Worm (Caenorhabditis elegans) whole organism, L4 larva: ENCODE data around the gene cki-1.

Experiments
- T20F7.1 ChIP-seq: fragments of 200-800 bp; sonication (Bioruptor generic); optimal IDR thresholded peaks from 2 replicates; lab custom pipeline; 2018; ENCODE audit warnings: mild to moderate bottlenecking, missing genetic modification characterization, missing compliant biosample characterization
- Y105C5A.15 ChIP-seq: fragments of 200-800 bp; sonication (Bioruptor generic); IDR thresholded peaks from 2 replicates; pipeline ENCODE4 v1.3.6; 2022; ENCODE audit warnings: missing genetic modification characterization, missing compliant biosample characterization
- Y48G9A.11 ChIP-seq: fragments of 200-800 bp; sonication (Bioruptor generic); IDR thresholded peaks from 2 replicates; pipeline ENCODE4 v1.3.6; 2022; ENCODE audit warnings: missing genetic modification reagents, missing genetic modification characterization, missing compliant biosample characterization
- Y75B8A.6 ChIP-seq: fragments of 200-800 bp; sonication (Bioruptor generic); IDR thresholded peaks from 2 replicates; pipeline ENCODE4 v1.3.6; 2022; ENCODE audit warnings: missing genetic modification reagents, missing genetic modification characterization, missing compliant biosample characterization
- ZK337.2 ChIP-seq: fragments of 200-800 bp; sonication (Bioruptor generic); IDR thresholded peaks from 2 replicates; pipeline ENCODE4 v1.3.6; 2022; ENCODE audit warnings: missing genetic modification reagents, missing genetic modification characterization, missing compliant biosample characterization
- aly-2 ChIP-seq: sonication (generic microtip); optimal IDR thresholded peaks from 2 replicates; lab custom pipeline; 2018; ENCODE audit warnings: missing biosample characterization, missing genetic modification characterization
- ceh-28 ChIP-seq: fragments of 150-350 bp; optimal IDR thresholded peaks from 2 replicates; lab custom pipeline; 2014; ENCODE audit warnings: missing biosample characterization, missing genetic modification reagents, missing genetic modification characterization
- ceh-44 ChIP-seq: fragments of 200-800 bp; sonication (Bioruptor generic); IDR thresholded peaks from 2 replicates; pipeline ENCODE4 v1.3.6; 2022; ENCODE audit warnings: missing genetic modification reagents, missing genetic modification characterization, missing compliant biosample characterization
- ceh-62 ChIP-seq: sonication (generic microtip); optimal IDR thresholded peaks from 2 replicates; lab custom pipeline; 2017; ENCODE audit warnings: missing biosample characterization, missing genetic modification characterization
- ceh-82 ChIP-seq: sonication (generic microtip); optimal IDR thresholded peaks from 2 replicates; lab custom pipeline; 2017; ENCODE audit warnings: missing biosample characterization, missing genetic modification characterization
- ces-1 ChIP-seq: fragments of 150-350 bp; sonication (generic microtip); optimal IDR thresholded peaks from 4 replicates; lab custom pipeline; 2014; ENCODE audit warnings: missing biosample characterization, missing genetic modification reagents, missing genetic modification characterization
- cey-2 ChIP-seq: sonication (generic microtip); optimal IDR thresholded peaks from 3 replicates; lab custom pipeline; 2017; ENCODE audit warnings: missing genetic modification characterization, mild to moderate bottlenecking, missing compliant biosample characterization, antibody characterized with exemption, borderline replicate concordance; ENCODE audit not compliant: insufficient read depth
- daf-12 ChIP-seq: fragments of 150-350 bp; optimal IDR thresholded peaks from 2 replicates; lab custom pipeline; 2014; ENCODE audit warnings: missing biosample characterization, missing genetic modification reagents, missing genetic modification characterization
- dmd-6 ChIP-seq: fragments of 200-800 bp; sonication (Bioruptor generic); IDR thresholded peaks from 2 replicates; pipeline ENCODE4 v1.3.6; 2022; ENCODE audit warnings: missing genetic modification reagents, missing genetic modification characterization, missing compliant biosample characterization
- duxl-1 ChIP-seq: sonication (generic microtip); optimal IDR thresholded peaks from 2 replicates; lab custom pipeline; 2016; ENCODE audit warnings: mild to moderate bottlenecking, missing genetic modification characterization, moderate library complexity, missing compliant biosample characterization; ENCODE audit not compliant: poor library complexity
- fkh-10 ChIP-seq: fragments of 150-350 bp; optimal IDR thresholded peaks from 2 replicates; lab custom pipeline; 2014; ENCODE audit warnings: missing biosample characterization, missing genetic modification reagents, missing genetic modification characterization
- hif-1 ChIP-seq, 2 experiments: sonication (generic microtip); optimal IDR thresholded peaks; 2 replicates each; lab custom pipeline; 2016 to 2017; ENCODE audit warnings: missing compliant biosample characterization in 2 of 2, missing genetic modification characterization in 2 of 2, missing genetic modification reagents in 2 of 2, missing genotype in 2 of 2, mild to moderate bottlenecking in 1 of 2
- hlh-30 ChIP-seq: sonication (generic microtip); optimal IDR thresholded peaks from 2 replicates; lab custom pipeline; 2017; ENCODE audit warnings: antibody characterized with exemption, mild to moderate bottlenecking, missing genetic modification characterization, missing compliant biosample characterization; ENCODE audit not compliant: insufficient read depth
- lin-29 ChIP-seq: fragments of 200-800 bp; sonication (Bioruptor generic); IDR thresholded peaks from 2 replicates; pipeline ENCODE4 v1.3.6; 2022; ENCODE audit warnings: missing genetic modification reagents, missing genetic modification characterization, missing compliant biosample characterization
- lin-39 ChIP-seq: fragments of 150-350 bp; optimal IDR thresholded peaks from 2 replicates; lab custom pipeline; 2014; ENCODE audit warnings: missing biosample characterization, missing genetic modification reagents, missing genetic modification characterization
- madf-9 ChIP-seq: fragments of 200-800 bp; sonication (Bioruptor generic); conservative IDR thresholded peaks from 2 replicates; pipeline ENCODE4 v1.3.6; 2022; ENCODE audit warnings: missing genetic modification reagents, missing genetic modification characterization, missing compliant biosample characterization
- mdt-29 ChIP-seq: fragments of 200-800 bp; sonication (Bioruptor generic); IDR thresholded peaks from 2 replicates; pipeline ENCODE4 v1.3.6; 2022; ENCODE audit warnings: missing genetic modification reagents, missing genetic modification characterization, missing compliant biosample characterization
- nhr-102 ChIP-seq: sonication (generic microtip); optimal IDR thresholded peaks from 2 replicates; lab custom pipeline; 2016; ENCODE audit warnings: mild to moderate bottlenecking, missing genetic modification characterization, moderate library complexity, missing compliant biosample characterization
- nhr-111 ChIP-seq: fragments of 200-800 bp; sonication (Bioruptor generic); optimal IDR thresholded peaks from 2 replicates; lab custom pipeline; 2018; ENCODE audit warnings: mild to moderate bottlenecking, missing genetic modification characterization, missing compliant biosample characterization
- nhr-25 ChIP-seq: sonication (generic microtip); optimal IDR thresholded peaks from 2 replicates; lab custom pipeline; 2017; ENCODE audit warnings: missing genetic modification characterization, mild to moderate bottlenecking, missing compliant biosample characterization, antibody characterized with exemption, moderate library complexity, borderline replicate concordance; ENCODE audit not compliant: insufficient read depth
- pha-4 ChIP-seq, 2 experiments: fragments of 150-350 bp in 1 of 2; fragments of 200-800 bp in 1 of 2; sonication (Bioruptor generic) in 1 of 2; IDR thresholded peaks in 1 of 2; optimal IDR thresholded peaks in 1 of 2; 2 replicates each; pipeline versions ENCODE4 v1.3.6 to Lab custom; 2014 to 2022; ENCODE audit warnings: missing genetic modification characterization in 2 of 2, missing genetic modification reagents in 2 of 2, missing biosample characterization in 1 of 2, missing compliant biosample characterization in 1 of 2
- pqm-1 ChIP-seq: sonication (generic microtip); optimal IDR thresholded peaks from 2 replicates; lab custom pipeline; 2017; ENCODE audit warnings: missing biosample characterization, missing genetic modification characterization
- rbr-2 ChIP-seq: sonication (generic microtip); optimal IDR thresholded peaks from 2 replicates; lab custom pipeline; 2016; ENCODE audit warnings: missing genotype, missing genetic modification characterization, missing compliant biosample characterization
- saeg-2 ChIP-seq: fragments of 200-800 bp; sonication (Bioruptor generic); IDR thresholded peaks from 2 replicates; pipeline ENCODE4 v1.3.6; 2022; ENCODE audit warnings: missing genetic modification reagents, missing genetic modification characterization, missing compliant biosample characterization
- sdz-12 ChIP-seq: fragments of 200-800 bp; sonication (Bioruptor generic); optimal IDR thresholded peaks from 2 replicates; lab custom pipeline; 2018; ENCODE audit warnings: mild to moderate bottlenecking, missing genetic modification characterization, missing compliant biosample characterization
- spr-1 ChIP-seq: sonication (generic microtip); optimal IDR thresholded peaks from 2 replicates; lab custom pipeline; 2016; ENCODE audit warnings: mild to moderate bottlenecking, missing genetic modification characterization, missing compliant biosample characterization
- tra-1 ChIP-seq: fragments of 200-800 bp; sonication (Bioruptor generic); IDR thresholded peaks from 2 replicates; pipeline ENCODE4 v1.3.6; 2022; ENCODE audit warnings: missing genetic modification reagents, missing genetic modification characterization, missing compliant biosample characterization
- unc-130 ChIP-seq: sonication (generic microtip); optimal IDR thresholded peaks from 2 replicates; lab custom pipeline; 2016; ENCODE audit warnings: missing genetic modification reagents, missing genetic modification characterization, missing compliant biosample characterization
- unc-39 ChIP-seq: sonication (generic microtip); optimal IDR thresholded peaks from 2 replicates; lab custom pipeline; 2017; ENCODE audit warnings: missing biosample characterization, missing genetic modification characterization
- zag-1 ChIP-seq: fragments of 150-350 bp; optimal IDR thresholded peaks from 2 replicates; lab custom pipeline; 2014; ENCODE audit warnings: missing biosample characterization, missing genetic modification characterization
- zip-11 ChIP-seq: fragments of 200-800 bp; sonication (Bioruptor generic); IDR thresholded peaks from 2 replicates; pipeline ENCODE4 v1.3.6; 2022; ENCODE audit warnings: missing genetic modification characterization, missing compliant biosample characterization
- ztf-11 ChIP-seq: fragments of 150-350 bp; optimal IDR thresholded peaks from 2 replicates; lab custom pipeline; 2014; ENCODE audit warnings: missing biosample characterization, missing genetic modification characterization

cki-1 gene

ce11 chrII:7795299-7795698, 15.7 kb upstream of the cki-1 start:
- TF ChIP-seq fkh-10 (GFP tag; lab: Kevin White, UChicago) (peak; percentile 10), ces-1 (GFP tag; lab: Kevin White, UChicago) (peak; percentile 40), daf-12 (tag; lab: Kevin White, UChicago) (no peak)

ce11 chrII:7801255-7801654, 9.8 kb upstream of the cki-1 start:
- TF ChIP-seq nhr-25 (no peak), dmd-6 (GFP tag; lab: Robert Waterston, UW) (peak; percentile 25; the same call in 1 of the 2 replicates), pqm-1 (tag; lab: Kevin White, UChicago) (peak; percentile 52), hlh-30 (tag; lab: Kevin White, UChicago) (no peak), nhr-111 (GFP tag; lab: Kevin White, UChicago) (no peak), madf-9 (GFP tag; lab: Robert Waterston, UW) (no peak), ceh-82 (tag; lab: Kevin White, UChicago) (no peak), mdt-29 (GFP tag; lab: Robert Waterston, UW) (no peak), lin-29 (GFP tag; lab: Robert Waterston, UW) (no peak), ceh-28 (tag; lab: Kevin White, UChicago) (no peak), Y48G9A.11 (no peak), tra-1 (GFP tag; lab: Robert Waterston, UW) (no peak)
- TF ChIP-seq, all 104 proteins: peak for 2

ce11 chrII:7801899-7802298, 9.1 kb upstream of the cki-1 start:
- TF ChIP-seq unc-130 (GFP tag; lab: Kevin White, UChicago) (no peak), hif-1 (tag; optimal IDR thresholded peaks at IDR 0.05; lab: Kevin White, UChicago) (no peak), unc-39 (tag; lab: Kevin White, UChicago) (no peak), zip-11 (GFP tag; lab: Robert Waterston, UW) (no peak), rbr-2 (tag; lab: Kevin White, UChicago) (no peak), lin-29 (GFP tag; lab: Robert Waterston, UW) (no peak), spr-1 (tag; lab: Kevin White, UChicago) (no peak), ceh-62 (tag; lab: Kevin White, UChicago) (no peak), saeg-2 (GFP tag; lab: Robert Waterston, UW) (no peak), ZK337.2 (GFP tag; lab: Robert Waterston, UW) (no peak), duxl-1 (tag; lab: Kevin White, UChicago) (no peak), Y75B8A.6 (no peak), cey-2 (tag; lab: Kevin White, UChicago) (no peak), Y105C5A.15 (no peak), ztf-11 (tag; lab: Kevin White, UChicago) (no peak), ceh-44 (no peak), sdz-12 (no peak), pha-4 (GFP tag; IDR thresholded peaks at IDR 0.05; lab: Robert Waterston, UW) (no peak), pha-4 (tag; optimal IDR thresholded peaks at IDR 0.05; lab: Kevin White, UChicago) (no peak), lin-39 (tag; lab: Kevin White, UChicago) (no peak), aly-2 (no peak)

DNA sequence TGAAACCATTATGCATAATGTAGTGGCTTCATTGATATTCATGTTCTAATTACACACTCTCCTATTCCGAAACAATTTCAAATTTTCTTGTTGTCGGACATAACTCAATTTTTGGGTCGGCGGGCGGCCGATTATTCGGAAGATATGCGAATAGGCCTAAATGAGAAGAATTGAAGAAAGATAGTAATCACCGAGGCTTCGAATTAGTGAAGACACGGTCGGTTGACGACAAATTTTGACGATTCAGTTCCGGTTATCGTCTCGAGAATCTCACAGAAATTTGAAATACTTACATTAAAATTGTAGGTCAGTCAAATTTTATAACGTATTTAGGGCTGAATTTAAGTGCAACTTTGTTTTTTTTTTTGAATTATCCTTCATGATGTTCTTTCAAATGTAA, 7.9 kb upstream of the cki-1 start:
- TF ChIP-seq nhr-102 (tag; lab: Kevin White, UChicago) = no peak
- no peak for TF ChIP-seq zag-1 (tag; lab: Kevin White, UChicago)
- no peak for TF ChIP-seq T20F7.1 (GFP tag; lab: Kevin White, UChicago)
